Fruit fly (Drosophila melanogaster) whole organism, embryonic: ENCODE results near the gene CG8541.

Experiments
- Awh ChIP-seq: fragments of 200-800 bp; sonication (Bioruptor generic); IDR thresholded peaks from 2 replicates; pipeline ENCODE4, ENCODE4 v1.3.6; 2022; ENCODE audit warnings: missing biosample characterization, missing genetic modification characterization
- CG11398 ChIP-seq: fragments of 200-800 bp; sonication (Bioruptor generic); optimal IDR thresholded peaks from 2 replicates; lab custom pipeline; 2016; ENCODE audit warnings: missing biosample characterization, missing genetic modification characterization
- CG11560 ChIP-seq: fragments of 200-800 bp; sonication (Bioruptor generic); IDR thresholded peaks from 3 replicates; pipeline ENCODE4 v1.3.6; 2022; ENCODE audit warnings: missing biosample characterization, missing genetic modification characterization
- CG11695 ChIP-seq: fragments of 200-800 bp; sonication (Bioruptor generic); IDR thresholded peaks from 3 replicates; pipeline ENCODE4 v1.3.6; 2022; ENCODE audit warnings: missing biosample characterization, missing genetic modification characterization
- CG11696 ChIP-seq: fragments of 200-800 bp; sonication (Bioruptor generic); IDR thresholded peaks from 2 replicates; pipeline ENCODE4 v1.3.6; 2022; ENCODE audit warnings: missing biosample characterization, missing genetic modification characterization
- CG12219 ChIP-seq: fragments of 200-800 bp; sonication (Bioruptor generic); optimal IDR thresholded peaks from 3 replicates; lab custom pipeline; 2018; ENCODE audit warnings: missing biosample characterization, mild to moderate bottlenecking, missing genetic modification characterization
- CG13287 ChIP-seq: fragments of 200-800 bp; sonication (Bioruptor generic); IDR thresholded peaks from 2 replicates; pipeline ENCODE4 v1.3.6; 2022; ENCODE audit warnings: missing biosample characterization, missing genetic modification characterization; ENCODE audit not compliant: partially characterized antibody
- CG2199 ChIP-seq: fragments of 200-800 bp; sonication (Bioruptor generic); IDR thresholded peaks from 3 replicates; pipeline ENCODE4 v1.3.6; 2022; ENCODE audit warnings: missing biosample characterization, missing genetic modification characterization
- CG3163 ChIP-seq: fragments of 200-800 bp; sonication (Bioruptor generic); optimal IDR thresholded peaks from 3 replicates; lab custom pipeline; 2016; ENCODE audit warnings: missing biosample characterization, missing genetic modification characterization
- CG33557 ChIP-seq: fragments of 200-800 bp; sonication (Bioruptor generic); optimal IDR thresholded peaks from 2 replicates; lab custom pipeline; 2019; ENCODE audit warnings: missing biosample characterization, mild to moderate bottlenecking, missing genetic modification characterization, moderate library complexity
- CG34422 ChIP-seq: fragments of 200-800 bp; sonication (Bioruptor generic); IDR thresholded peaks from 3 replicates; pipeline ENCODE4 v1.3.6; 2022; ENCODE audit warnings: missing biosample characterization, missing genetic modification characterization
- CG8281 ChIP-seq: fragments of 200-800 bp; sonication (Bioruptor generic); optimal IDR thresholded peaks from 2 replicates; lab custom pipeline; 2018; ENCODE audit warnings: missing biosample characterization, mild to moderate bottlenecking, missing genetic modification characterization, moderate library complexity
- CG8290 ChIP-seq, 3 experiments: fragments of 200-800 bp; sonication (Bioruptor generic); optimal IDR thresholded peaks; 2 replicates each; lab custom pipeline; 2016 to 2019; ENCODE audit warnings: missing biosample characterization in 3 of 3, missing genetic modification characterization in 3 of 3, mild to moderate bottlenecking in 2 of 3, moderate library complexity in 1 of 3
- CHES-1-like ChIP-seq: fragments of 200-800 bp; sonication (Bioruptor generic); optimal IDR thresholded peaks from 2 replicates; lab custom pipeline; 2016; ENCODE audit warnings: missing biosample characterization, missing genetic modification characterization
- Deaf1 ChIP-seq: fragments of 200-800 bp; optimal IDR thresholded peaks from 3 replicates; lab custom pipeline; 2019; ENCODE audit warnings: missing biosample characterization, mild to moderate bottlenecking, missing genetic modification characterization, moderate library complexity
- Dip3 ChIP-seq: fragments of 200-800 bp; sonication (Bioruptor generic); optimal IDR thresholded peaks from 3 replicates; lab custom pipeline; 2016; ENCODE audit warnings: missing biosample characterization, missing genetic modification characterization
- GATAe ChIP-seq: fragments of 200-800 bp; sonication (Bioruptor generic); conservative IDR thresholded peaks from 2 replicates; pipeline ENCODE4 v1.3.6; 2022; ENCODE audit warnings: missing biosample characterization, missing genetic modification characterization
- HLH3B ChIP-seq: fragments of 200-800 bp; sonication (Bioruptor generic); IDR thresholded peaks from 2 replicates; pipeline ENCODE4 v1.3.6; 2022; ENCODE audit warnings: missing biosample characterization, missing genetic modification characterization
- Lhr ChIP-seq: fragments of 200-800 bp; sonication (Bioruptor generic); optimal IDR thresholded peaks from 3 replicates; lab custom pipeline; 2017; ENCODE audit warnings: mild to moderate bottlenecking, missing biosample characterization, missing genetic modification reagents, missing genetic modification characterization
- Med ChIP-seq: fragments of 200-800 bp; sonication (Bioruptor generic); peaks from one replicate; lab custom pipeline; 2016; ENCODE audit warnings: missing biosample characterization, missing genetic modification characterization, mild to moderate bottlenecking, inconsistent platforms, moderate library complexity
- NC2β ChIP-seq: fragments of 200-800 bp; sonication (Bioruptor generic); optimal IDR thresholded peaks from 2 replicates; lab custom pipeline; 2016; ENCODE audit warnings: missing biosample characterization, missing genetic modification characterization
- Oaz ChIP-seq: fragments of 200-800 bp; sonication (Bioruptor generic); IDR thresholded peaks from 2 replicates; pipeline ENCODE4 v1.3.6; 2022; ENCODE audit warnings: missing biosample characterization, missing genetic modification characterization
- Rfx ChIP-seq: fragments of 200-800 bp; sonication (Bioruptor generic); IDR thresholded peaks from 2 replicates; pipeline ENCODE4 v1.3.6; 2022; ENCODE audit warnings: missing biosample characterization, missing genetic modification characterization
- Sry-β ChIP-seq: fragments of 200-800 bp; sonication (Bioruptor generic); optimal IDR thresholded peaks from 2 replicates; lab custom pipeline; 2018; ENCODE audit warnings: missing biosample characterization, mild to moderate bottlenecking, missing genetic modification characterization, moderate library complexity
- YL-1 ChIP-seq: fragments of 200-800 bp; sonication (Bioruptor generic); optimal IDR thresholded peaks from 3 replicates; lab custom pipeline; 2017; ENCODE audit warnings: missing biosample characterization, mild to moderate bottlenecking, missing genetic modification characterization
- abd-A ChIP-seq: fragments of 200-800 bp; sonication (Bioruptor generic); optimal IDR thresholded peaks from 3 replicates; lab custom pipeline; 2019; ENCODE audit warnings: missing biosample characterization, mild to moderate bottlenecking, missing genetic modification characterization, moderate library complexity
- chinmo ChIP-seq: fragments of 200-800 bp; sonication (Bioruptor generic); IDR thresholded peaks from 4 replicates; pipeline ENCODE4 v1.3.6; 2022; ENCODE audit warnings: missing biosample characterization, missing genetic modification characterization; ENCODE audit not compliant: partially characterized antibody
- ci ChIP-seq: fragments of 200-800 bp; sonication (Bioruptor generic); IDR thresholded peaks from 3 replicates; pipeline ENCODE4 v1.3.6; 2022; ENCODE audit warnings: missing biosample characterization, missing genetic modification characterization
- disco-r ChIP-seq: fragments of 200-800 bp; sonication (Bioruptor generic); optimal IDR thresholded peaks from 2 replicates; lab custom pipeline; 2016; ENCODE audit warnings: missing biosample characterization, missing genetic modification characterization
- ems ChIP-seq: fragments of 200-800 bp; sonication (Bioruptor generic); optimal IDR thresholded peaks from 3 replicates; lab custom pipeline; 2016; ENCODE audit warnings: missing biosample characterization, missing genetic modification characterization
- eve ChIP-seq, 2 experiments: fragments of >200 bp; optimal IDR thresholded peaks; 2 replicates each; lab custom pipeline; 2017; ENCODE audit warnings: missing biosample characterization in 2 of 2, missing genetic modification characterization in 2 of 2
- exex ChIP-seq: fragments of 200-800 bp; sonication (Bioruptor generic); optimal IDR thresholded peaks from 4 replicates; lab custom pipeline; 2018; ENCODE audit warnings: missing biosample characterization, mild to moderate bottlenecking, missing genetic modification characterization, moderate library complexity
- gcm ChIP-seq: fragments of 200-800 bp; sonication (Bioruptor generic); optimal IDR thresholded peaks from 2 replicates; lab custom pipeline; 2019; ENCODE audit warnings: missing biosample characterization, mild to moderate bottlenecking, missing genetic modification characterization, moderate library complexity
- gcm2 ChIP-seq: fragments of 200-800 bp; sonication (Bioruptor generic); optimal IDR thresholded peaks from 2 replicates; lab custom pipeline; 2016; ENCODE audit warnings: missing biosample characterization, missing genetic modification characterization
- gfzf ChIP-seq: fragments of 200-800 bp; sonication (Bioruptor generic); optimal IDR thresholded peaks from 2 replicates; lab custom pipeline; 2016; ENCODE audit warnings: missing biosample characterization, mild to moderate bottlenecking, missing genetic modification characterization, moderate library complexity
- grn ChIP-seq: fragments of 200-800 bp; sonication (Bioruptor generic); optimal IDR thresholded peaks from 3 replicates; lab custom pipeline; 2017; ENCODE audit warnings: missing biosample characterization, missing genetic modification characterization
- lbe ChIP-seq: fragments of 200-800 bp; sonication (Bioruptor generic); optimal IDR thresholded peaks from 2 replicates; lab custom pipeline; 2016; ENCODE audit warnings: missing biosample characterization, mild to moderate bottlenecking, missing genetic modification characterization
- lola ChIP-seq, 3 experiments: fragments of >200 bp in 2 of 3; fragments of 200-800 bp in 1 of 3; sonication (Bioruptor generic) in 1 of 3; optimal IDR thresholded peaks; 2 replicates each; lab custom pipeline; 2017 to 2019; ENCODE audit warnings: missing biosample characterization in 3 of 3, missing genetic modification characterization in 3 of 3, mild to moderate bottlenecking in 1 of 3, moderate library complexity in 1 of 3
- nau ChIP-seq: fragments of 200-800 bp; sonication (Bioruptor generic); optimal IDR thresholded peaks from 3 replicates; lab custom pipeline; 2017; ENCODE audit warnings: missing biosample characterization, mild to moderate bottlenecking, missing genetic modification characterization, missing genetic modification reagents
- nerfin-1 ChIP-seq: fragments of 200-800 bp; sonication (Bioruptor generic); optimal IDR thresholded peaks from 3 replicates; lab custom pipeline; 2019; ENCODE audit warnings: missing biosample characterization, mild to moderate bottlenecking, missing genetic modification characterization, moderate library complexity
- otp ChIP-seq: fragments of 200-800 bp; sonication (Bioruptor generic); IDR thresholded peaks from 3 replicates; pipeline ENCODE4, ENCODE4 v1.3.6; 2022; ENCODE audit warnings: missing biosample characterization, missing genetic modification characterization
- pan ChIP-seq, 4 experiments: fragments of >200 bp in 3 of 4; fragments of 200-800 bp in 1 of 4; sonication (Bioruptor generic) in 1 of 4; optimal IDR thresholded peaks in 3 of 4; IDR thresholded peaks in 1 of 4; 2 replicates each; pipeline versions ENCODE4 v1.3.6 to Lab custom; 2017 to 2022; ENCODE audit warnings: missing biosample characterization in 2 of 4, missing genetic modification characterization in 2 of 4, mixed read lengths in 1 of 4
- pho ChIP-seq: fragments of 200-800 bp; sonication (Bioruptor generic); optimal IDR thresholded peaks from 2 replicates; lab custom pipeline; 2016; ENCODE audit warnings: missing biosample characterization, missing genetic modification characterization
- psq ChIP-seq: fragments of 200-800 bp; sonication (Bioruptor generic); optimal IDR thresholded peaks from 2 replicates; lab custom pipeline; 2017; ENCODE audit warnings: missing biosample characterization, missing genetic modification characterization
- scrt ChIP-seq: fragments of 200-800 bp; sonication (Bioruptor generic); optimal IDR thresholded peaks from 2 replicates; lab custom pipeline; 2018; ENCODE audit warnings: missing biosample characterization, mild to moderate bottlenecking, missing genetic modification characterization, moderate library complexity
- sim ChIP-seq: fragments of 200-800 bp; sonication (Bioruptor generic); IDR thresholded peaks from 2 replicates; pipeline ENCODE4 v1.3.6; 2022; ENCODE audit warnings: missing biosample characterization, missing genetic modification characterization
- stwl ChIP-seq: fragments of 200-800 bp; sonication (Bioruptor generic); optimal IDR thresholded peaks from 3 replicates; lab custom pipeline; 2018; ENCODE audit warnings: missing biosample characterization, mild to moderate bottlenecking, missing genetic modification characterization, moderate library complexity
- tap ChIP-seq: fragments of 200-800 bp; optimal IDR thresholded peaks from 3 replicates; lab custom pipeline; 2019; ENCODE audit warnings: missing biosample characterization, mild to moderate bottlenecking, missing genetic modification characterization, moderate library complexity
- tio ChIP-seq: fragments of 200-800 bp; sonication (Bioruptor generic); optimal IDR thresholded peaks from 2 replicates; lab custom pipeline; 2017; ENCODE audit warnings: missing biosample characterization, missing genetic modification characterization, inconsistent platforms
- twi ChIP-seq: fragments of 200-800 bp; optimal IDR thresholded peaks from 2 replicates; lab custom pipeline; 2019; ENCODE audit warnings: missing biosample characterization, mild to moderate bottlenecking, missing genetic modification characterization, moderate library complexity
- zen ChIP-seq: fragments of 200-800 bp; sonication (Bioruptor generic); optimal IDR thresholded peaks from 3 replicates; lab custom pipeline; 2018; ENCODE audit warnings: missing biosample characterization, mild to moderate bottlenecking, missing genetic modification characterization, moderate library complexity

CG8541 gene

DNA sequence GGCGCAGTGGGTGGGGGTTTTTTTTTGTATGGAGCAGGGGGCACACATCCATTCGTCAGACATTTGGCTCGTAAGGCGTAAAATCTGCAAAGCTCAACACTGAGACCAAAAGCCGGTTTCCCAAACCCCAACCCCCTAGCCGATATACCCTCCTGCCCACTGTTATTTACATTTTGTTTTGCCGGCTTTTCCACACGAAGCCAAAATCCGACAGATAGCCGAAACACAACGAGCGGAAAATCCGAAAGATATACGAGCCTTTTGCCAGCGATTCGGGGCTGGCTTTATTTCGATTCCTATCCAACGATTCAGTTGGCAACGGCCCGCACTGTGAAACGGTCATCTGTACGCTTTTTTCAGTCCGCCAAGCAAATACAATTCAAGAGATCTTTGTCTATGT lies 47.8 kb upstream of the CG8541 start, which contains the start of gene CG42458 (continued):
- TF ChIP-seq YL-1 (GFP tag; lab: Kevin White, UChicago) (no peak), CG12219 (GFP tag; lab: Kevin White, UChicago) (no peak), lbe (no peak), stwl (tag; lab: Kevin White, UChicago) (no peak), nerfin-1 (tag; lab: Kevin White, UChicago) (peak; percentile 19), nau (no peak), lola (GFP tag; optimal IDR thresholded peaks at IDR 0.05; lab: Kevin White, UChicago) (no peak), NC2β (GFP tag; lab: Kevin White, UChicago) (no peak), CG3163 (GFP tag; lab: Kevin White, UChicago) (no peak), CG33557 (no peak), otp (no peak), zen (tag; lab: Kevin White, UChicago) (no peak), Deaf1 (tag; lab: Kevin White, UChicago) (peak; percentile 99), twi (no peak), HLH3B (GFP tag; lab: Robert Waterston, UW) (0 out of 2 replicates have a peak, but pooled peaks have one; percentile 22), disco-r (no peak), Oaz (no peak), Dip3 (GFP tag; lab: Kevin White, UChicago) (no peak), pho (GFP tag; lab: Kevin White, UChicago) (no peak), scrt (GFP tag; lab: Kevin White, UChicago) (peak; percentile 6), ci (GFP tag; lab: Robert Waterston, UW) (no peak), sim (GFP tag; lab: Robert Waterston, UW) (no peak), Rfx (peak; percentile 46), CG11398 (GFP tag; lab: Kevin White, UChicago) (no peak), CG11696 (GFP tag; lab: Robert Waterston, UW) (no peak), ems (GFP tag; lab: Kevin White, UChicago) (no peak), pan (optimal IDR thresholded peaks at IDR 0.05; lab: Kevin White, UChicago) (no peak), pan (GFP tag; optimal IDR thresholded peaks at IDR 0.05 in 1 of 2, IDR thresholded peaks at IDR 0.05 in 1 of 2) (no peak), abd-A (tag; lab: Kevin White, UChicago) (peak; percentile 94), gfzf (GFP tag; lab: Kevin White, UChicago) (no peak), psq (GFP tag; lab: Kevin White, UChicago) (no peak)

DNA sequence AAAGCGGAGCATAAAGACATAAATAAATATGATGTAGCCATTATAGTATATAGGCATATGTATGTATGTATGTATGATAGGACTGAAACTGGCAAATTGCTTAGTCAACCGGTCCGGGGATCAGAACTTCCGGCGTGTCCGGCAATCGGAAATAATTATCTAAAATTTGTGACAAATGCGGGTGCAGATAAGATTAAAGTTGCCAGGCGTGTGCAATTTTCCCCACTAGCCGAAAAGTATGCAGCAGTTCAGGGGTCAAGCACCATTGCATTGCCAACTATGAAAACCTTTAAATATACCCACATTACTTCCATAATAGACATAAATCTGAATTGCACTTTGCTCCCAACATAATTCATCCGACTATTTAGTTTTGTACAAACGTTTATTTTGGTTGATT lies 39.1 kb upstream of the CG8541 start:
- no peak for TF ChIP-seq gcm2 (GFP tag; lab: Kevin White, UChicago)
- TF ChIP-seq Med (GFP tag; lab: Kevin White, UChicago), result no peak
- TF ChIP-seq CHES-1-like (GFP tag; lab: Kevin White, UChicago), result no peak
- no peak for TF ChIP-seq Sry-β (GFP tag; lab: Kevin White, UChicago)
- TF ChIP-seq CG8290 (GFP tag; optimal IDR thresholded peaks at IDR 0.05; lab: Kevin White, UChicago), result no peak
- peak in 1 of 2 experiments; percentile 30 for TF ChIP-seq CG8290 (tag; optimal IDR thresholded peaks at IDR 0.05; lab: Kevin White, UChicago)
- TF ChIP-seq stwl (tag; lab: Kevin White, UChicago), result peak; percentile 15
- TF ChIP-seq CG11695 (GFP tag; lab: Robert Waterston, UW), result no peak
- TF ChIP-seq CG34422, result no peak
- no peak for TF ChIP-seq Lhr (GFP tag; lab: Kevin White, UChicago)
- no peak for TF ChIP-seq CG11560 (tag; lab: Robert Waterston, UW)
- peak; percentile 74 for TF ChIP-seq exex
- TF ChIP-seq GATAe, result peak; percentile 65
- peak; percentile 19 for TF ChIP-seq gcm
- TF ChIP-seq eve (GFP tag; optimal IDR thresholded peaks at IDR 0.05; lab: Kevin White, UChicago), result no peak
- no peak for TF ChIP-seq tap (tag; lab: Kevin White, UChicago)
- TF ChIP-seq tio (GFP tag; lab: Kevin White, UChicago), result no peak
- 0 out of 4 replicates have a peak, but pooled peaks have one; percentile 57 for TF ChIP-seq chinmo (GFP tag; lab: Robert Waterston, UW)
- no peak for TF ChIP-seq Awh (GFP tag; lab: Robert Waterston, UW)
- no peak for TF ChIP-seq CG8281 (tag; lab: Kevin White, UChicago)
- 0 out of 2 replicates have a peak, but pooled peaks have one; percentile 7 for TF ChIP-seq CG13287
- TF ChIP-seq grn (GFP tag; lab: Kevin White, UChicago), result peak; percentile 47
- TF ChIP-seq CG2199, result peak; percentile 60; the same call in 2 of the 3 replicates
